Fruit fly (Drosophila melanogaster) Kc167 (cell line): ENCODE results near the gene CG10996.

Experiments
- insv ChIP-seq: fragments of >200 bp; optimal IDR thresholded peaks from 3 replicates; lab custom pipeline; 2018; ENCODE audit warnings: missing external identifiers
- psq ChIP-seq: fragments of >200 bp; optimal IDR thresholded peaks from 2 replicates; lab custom pipeline; 2017; ENCODE audit warnings: missing external identifiers

DNA sequence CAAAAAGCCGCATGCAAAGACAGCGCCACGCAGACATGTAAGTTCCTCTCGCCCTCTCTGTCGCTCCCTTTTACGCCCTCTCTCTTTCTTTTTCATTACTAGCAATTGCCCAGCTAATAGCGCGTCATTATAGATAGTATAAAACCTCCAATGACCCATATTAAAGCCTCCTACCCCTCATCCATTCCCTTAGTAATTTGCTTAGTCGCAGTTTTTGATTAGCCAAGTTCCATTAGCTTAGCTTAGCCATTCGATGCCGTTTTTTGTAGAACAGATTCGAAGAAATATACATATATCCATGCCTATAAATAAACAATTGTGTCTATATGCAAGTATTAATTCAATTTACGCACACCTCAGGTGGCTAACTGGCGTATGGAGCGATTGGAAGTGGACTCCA is 26.7 kb downstream of the CG10996 start:
- no peak for TF ChIP-seq psq (lab: Kevin White, UChicago)
- no peak for TF ChIP-seq insv
